Worm (Caenorhabditis elegans) whole organism, L4 larva: Measurements from ENCODE around the gene F26F4.6.
"Not testable (repeated sequence)": the region's sequence is repeated elsewhere in the genome, so short reads cannot be mapped to it uniquely, and the experiment has no call there.

Source experiments
- T26A8.4 ChIP-seq: fragments of 200-800 bp; sonication (Bioruptor generic); IDR thresholded peaks from 2 replicates; pipeline ENCODE4 v1.3.6; 2022; ENCODE audit warnings: missing genetic modification characterization, missing compliant biosample characterization
- Y48G9A.11 ChIP-seq: fragments of 200-800 bp; sonication (Bioruptor generic); IDR thresholded peaks from 2 replicates; pipeline ENCODE4 v1.3.6; 2022; ENCODE audit warnings: missing genetic modification reagents, missing genetic modification characterization, missing compliant biosample characterization
- ceh-82 ChIP-seq: sonication (generic microtip); optimal IDR thresholded peaks from 2 replicates; lab custom pipeline; 2017; ENCODE audit warnings: missing biosample characterization, missing genetic modification characterization
- ces-1 ChIP-seq: fragments of 150-350 bp; sonication (generic microtip); optimal IDR thresholded peaks from 4 replicates; lab custom pipeline; 2014; ENCODE audit warnings: missing biosample characterization, missing genetic modification reagents, missing genetic modification characterization
- ctbp-1 ChIP-seq: fragments of 200-800 bp; sonication (Bioruptor generic); IDR thresholded peaks from 2 replicates; pipeline ENCODE4 v1.3.6; 2022; ENCODE audit warnings: missing genetic modification reagents, missing genetic modification characterization, missing compliant biosample characterization
- daf-12 ChIP-seq: fragments of 150-350 bp; optimal IDR thresholded peaks from 2 replicates; lab custom pipeline; 2014; ENCODE audit warnings: missing biosample characterization, missing genetic modification reagents, missing genetic modification characterization
- daf-16 ChIP-seq, 3 experiments: sonication (generic microtip); optimal IDR thresholded peaks; 2 replicates each; lab custom pipeline; 2016 to 2017; ENCODE audit warnings: missing genetic modification characterization in 3 of 3, missing genetic modification reagents in 3 of 3, mild to moderate bottlenecking in 2 of 3, missing compliant biosample characterization in 2 of 3, missing biosample characterization in 1 of 3, moderate library complexity in 1 of 3
- dmd-6 ChIP-seq: fragments of 200-800 bp; sonication (Bioruptor generic); IDR thresholded peaks from 2 replicates; pipeline ENCODE4 v1.3.6; 2022; ENCODE audit warnings: missing genetic modification reagents, missing genetic modification characterization, missing compliant biosample characterization
- dpl-1 ChIP-seq: fragments of 150-350 bp; optimal IDR thresholded peaks from 2 replicates; lab custom pipeline; 2014; ENCODE audit warnings: missing biosample characterization, missing genetic modification reagents, missing genetic modification characterization
- dve-1 ChIP-seq: sonication (generic microtip); optimal IDR thresholded peaks from 2 replicates; lab custom pipeline; 2017; ENCODE audit warnings: antibody characterized with exemption, mild to moderate bottlenecking, missing genetic modification characterization, missing compliant biosample characterization; ENCODE audit not compliant: insufficient read depth
- egl-27 ChIP-seq: sonication (generic microtip); optimal IDR thresholded peaks from 3 replicates; lab custom pipeline; 2017; ENCODE audit warnings: missing biosample characterization, missing genetic modification reagents, missing genetic modification characterization
- hif-1 ChIP-seq, 2 experiments: sonication (generic microtip); optimal IDR thresholded peaks; 2 replicates each; lab custom pipeline; 2016 to 2017; ENCODE audit warnings: missing compliant biosample characterization in 2 of 2, missing genetic modification characterization in 2 of 2, missing genetic modification reagents in 2 of 2, missing genotype in 2 of 2, mild to moderate bottlenecking in 1 of 2
- hlh-11 ChIP-seq: fragments of 200-800 bp; sonication (Bioruptor generic); optimal IDR thresholded peaks from 2 replicates; lab custom pipeline; 2018; ENCODE audit warnings: mild to moderate bottlenecking, missing genetic modification characterization, missing compliant biosample characterization
- hlh-30 ChIP-seq: sonication (generic microtip); optimal IDR thresholded peaks from 2 replicates; lab custom pipeline; 2017; ENCODE audit warnings: antibody characterized with exemption, mild to moderate bottlenecking, missing genetic modification characterization, missing compliant biosample characterization; ENCODE audit not compliant: insufficient read depth
- lin-1 ChIP-seq: fragments of 200-800 bp; sonication (Bioruptor generic); IDR thresholded peaks from 2 replicates; pipeline ENCODE4 v1.3.6; 2022; ENCODE audit warnings: missing genetic modification reagents, missing genetic modification characterization, missing compliant biosample characterization
- lin-15B ChIP-seq: fragments of 150-350 bp; sonication (generic microtip); optimal IDR thresholded peaks from 3 replicates; lab custom pipeline; 2014; ENCODE audit warnings: missing biosample characterization, missing genetic modification characterization
- lin-38 ChIP-seq: fragments of 200-800 bp; sonication (Bioruptor generic); IDR thresholded peaks from 2 replicates; pipeline ENCODE4 v1.3.6; 2022; ENCODE audit warnings: missing genetic modification reagents, missing genetic modification characterization, missing compliant biosample characterization
- lsy-2 ChIP-seq, 2 experiments: fragments of 150-350 bp in 1 of 2; sonication (generic microtip) in 1 of 2; optimal IDR thresholded peaks; 2 replicates each; lab custom pipeline; 2014 to 2017; ENCODE audit warnings: missing biosample characterization in 2 of 2, missing genetic modification characterization in 2 of 2
- mdt-29 ChIP-seq: fragments of 200-800 bp; sonication (Bioruptor generic); IDR thresholded peaks from 2 replicates; pipeline ENCODE4 v1.3.6; 2022; ENCODE audit warnings: missing genetic modification reagents, missing genetic modification characterization, missing compliant biosample characterization
- mep-1 ChIP-seq: fragments of 150-350 bp; sonication (generic microtip); optimal IDR thresholded peaks from 3 replicates; lab custom pipeline; 2014; ENCODE audit warnings: missing biosample characterization, missing genetic modification characterization
- mes-2 ChIP-seq: sonication (generic microtip); optimal IDR thresholded peaks from 2 replicates; lab custom pipeline; 2016; ENCODE audit warnings: missing genotype, mild to moderate bottlenecking, missing genetic modification characterization, missing compliant biosample characterization; ENCODE audit not compliant: poor library complexity, severe bottlenecking
- nhr-102 ChIP-seq: sonication (generic microtip); optimal IDR thresholded peaks from 2 replicates; lab custom pipeline; 2016; ENCODE audit warnings: mild to moderate bottlenecking, missing genetic modification characterization, moderate library complexity, missing compliant biosample characterization
- nhr-11 ChIP-seq: fragments of 150-350 bp; optimal IDR thresholded peaks from 2 replicates; lab custom pipeline; 2014; ENCODE audit warnings: missing biosample characterization, missing genetic modification characterization
- nhr-41 ChIP-seq: fragments of 200-800 bp; sonication (Bioruptor generic); IDR thresholded peaks from 2 replicates; pipeline ENCODE4 v1.3.6; 2022; ENCODE audit warnings: missing genetic modification reagents, missing genetic modification characterization, missing compliant biosample characterization
- nhr-48 ChIP-seq: sonication (generic microtip); optimal IDR thresholded peaks from 2 replicates; lab custom pipeline; 2016; ENCODE audit warnings: mild to moderate bottlenecking, missing genetic modification characterization, missing compliant biosample characterization
- nhr-6 ChIP-seq: fragments of 150-350 bp; optimal IDR thresholded peaks from 2 replicates; lab custom pipeline; 2014; ENCODE audit warnings: missing biosample characterization, missing genetic modification characterization
- nhr-77 ChIP-seq: fragments of 150-350 bp; optimal IDR thresholded peaks from 2 replicates; lab custom pipeline; 2014; ENCODE audit warnings: missing biosample characterization, missing genetic modification characterization
- pha-4 ChIP-seq, 2 experiments: fragments of 150-350 bp in 1 of 2; fragments of 200-800 bp in 1 of 2; sonication (Bioruptor generic) in 1 of 2; IDR thresholded peaks in 1 of 2; optimal IDR thresholded peaks in 1 of 2; 2 replicates each; pipeline versions ENCODE4 v1.3.6 to Lab custom; 2014 to 2022; ENCODE audit warnings: missing genetic modification characterization in 2 of 2, missing genetic modification reagents in 2 of 2, missing biosample characterization in 1 of 2, missing compliant biosample characterization in 1 of 2
- pqm-1 ChIP-seq: sonication (generic microtip); optimal IDR thresholded peaks from 2 replicates; lab custom pipeline; 2017; ENCODE audit warnings: missing biosample characterization, missing genetic modification characterization
- rbr-2 ChIP-seq: sonication (generic microtip); optimal IDR thresholded peaks from 2 replicates; lab custom pipeline; 2016; ENCODE audit warnings: missing genotype, missing genetic modification characterization, missing compliant biosample characterization
- saeg-2 ChIP-seq: fragments of 200-800 bp; sonication (Bioruptor generic); IDR thresholded peaks from 2 replicates; pipeline ENCODE4 v1.3.6; 2022; ENCODE audit warnings: missing genetic modification reagents, missing genetic modification characterization, missing compliant biosample characterization
- spr-1 ChIP-seq: sonication (generic microtip); optimal IDR thresholded peaks from 2 replicates; lab custom pipeline; 2016; ENCODE audit warnings: mild to moderate bottlenecking, missing genetic modification characterization, missing compliant biosample characterization
- tra-1 ChIP-seq: fragments of 200-800 bp; sonication (Bioruptor generic); IDR thresholded peaks from 2 replicates; pipeline ENCODE4 v1.3.6; 2022; ENCODE audit warnings: missing genetic modification reagents, missing genetic modification characterization, missing compliant biosample characterization
- unc-62 ChIP-seq, 3 experiments: fragments of 150-350 bp in 1 of 3; sonication (generic microtip); optimal IDR thresholded peaks in 2 of 3; peaks in 1 of 3; 1 replicate in 1 of 3; 2 replicates in 2 of 3; lab custom pipeline; 2014 to 2017; ENCODE audit warnings: missing biosample characterization in 3 of 3, missing genetic modification characterization in 3 of 3, missing genetic modification reagents in 3 of 3, missing genotype in 1 of 3

F26F4.6 gene

DNA sequence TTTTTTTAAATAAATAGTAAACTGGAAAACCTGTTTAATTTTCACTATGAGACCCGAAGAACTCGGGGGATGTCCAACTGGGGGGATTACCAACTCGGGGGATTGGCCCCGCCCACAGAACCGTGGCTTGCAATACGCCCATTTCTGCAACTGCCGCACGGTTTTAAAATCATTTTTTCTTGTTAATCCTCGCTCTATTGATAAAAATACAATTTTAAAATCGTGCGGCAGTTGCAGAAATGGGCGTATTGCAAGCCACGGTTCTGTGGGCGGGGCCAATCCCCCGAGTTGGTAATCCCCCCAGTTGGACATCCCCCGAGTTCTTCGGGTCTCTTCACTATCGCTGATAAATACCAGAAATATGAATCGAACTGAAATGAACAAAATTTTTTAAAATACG, 28.6 kb upstream of the F26F4.6 start, which contains the start of gene mmab-1 (continued):
- TF ChIP-seq hlh-11 (tag; lab: Kevin White, UChicago) (peak; percentile 36), ces-1 (peak; percentile 27), mdt-29 (GFP tag; lab: Robert Waterston, UW) (peak; percentile 41; the same call in 1 of the 2 replicates), Y48G9A.11 (GFP tag; lab: Robert Waterston, UW) (peak; percentile 49; the same call in 1 of the 2 replicates), dpl-1 (GFP tag; lab: Kevin White, UChicago) (peak; percentile 34), lin-38 (GFP tag; lab: Robert Waterston, UW) (peak; percentile 87), pha-4 (GFP tag; IDR thresholded peaks at IDR 0.05; lab: Robert Waterston, UW) (peak; percentile 21; the same call in 1 of the 2 replicates), T26A8.4 (GFP tag; lab: Robert Waterston, UW) (peak; percentile 38), ctbp-1 (GFP tag; lab: Robert Waterston, UW) (peak; percentile 85)
- TF ChIP-seq pha-4 (tag; optimal IDR thresholded peaks at IDR 0.05; lab: Kevin White, UChicago): not testable (repeated sequence)

DNA sequence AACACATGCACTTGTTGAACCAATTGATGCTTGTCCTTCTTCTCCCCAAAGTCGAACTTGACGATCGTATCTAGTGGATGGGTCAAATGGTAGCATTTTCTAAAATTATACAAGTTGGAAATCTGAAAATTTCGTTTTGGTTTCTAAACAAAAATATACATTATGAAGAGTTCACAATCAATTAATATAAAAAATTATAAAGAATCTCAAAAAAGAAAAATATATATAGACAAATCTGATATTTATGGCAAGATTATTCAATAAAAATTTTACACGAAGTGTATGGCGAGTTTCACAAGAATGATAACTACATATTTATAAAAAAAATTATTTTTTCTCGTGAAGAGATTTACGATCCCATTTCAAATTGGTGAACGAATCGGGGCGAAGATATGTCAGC, 26.8 kb upstream of the F26F4.6 start, which contains the start of gene ula-1:
ula-1 (minus strand) TSS at position 101 of the 400 bp plus-strand sequence.
- TF ChIP-seq nhr-11 (no peak), nhr-48 (tag; lab: Kevin White, UChicago) (no peak), ceh-82 (tag; lab: Kevin White, UChicago) (no peak), lin-1 (no peak), spr-1 (tag; lab: Kevin White, UChicago) (no peak), nhr-102 (tag; lab: Kevin White, UChicago) (no peak), nhr-77 (tag; lab: Kevin White, UChicago) (no peak), Y48G9A.11 (GFP tag; lab: Robert Waterston, UW) (no peak), tra-1 (GFP tag; lab: Robert Waterston, UW) (no peak)
- TF ChIP-seq, all 104 proteins: peak for 0

DNA sequence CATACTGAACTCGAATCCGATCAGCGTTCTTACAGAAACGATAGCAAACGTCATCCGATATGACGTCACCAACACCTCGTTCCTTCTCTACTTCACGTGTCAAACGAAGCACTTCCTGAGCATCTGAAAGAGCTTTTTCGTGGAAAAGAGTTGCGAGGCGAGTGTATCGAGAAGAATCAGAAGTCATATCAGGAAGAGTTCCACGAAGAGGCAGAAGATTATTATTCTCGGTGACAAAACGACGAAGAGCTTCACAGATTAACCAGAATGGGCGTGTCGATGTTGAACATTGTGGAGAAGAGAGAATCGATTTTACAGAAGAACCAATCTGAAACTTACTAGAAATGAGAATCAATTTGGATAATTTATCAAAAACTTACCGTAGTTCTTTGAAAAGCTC, 25.5 kb upstream of the F26F4.6 start:
- TF ChIP-seq unc-62 (GFP tag; optimal IDR thresholded peaks at IDR 0.05 in 1 of 2; lab: Kevin White, UChicago) (peak in 1 of 2 experiments; percentile 95), unc-62 (tag; optimal IDR thresholded peaks at IDR 0.05; lab: Kevin White, UChicago) (no peak), tra-1 (GFP tag; lab: Robert Waterston, UW) (no peak)
- TF ChIP-seq, all 104 proteins: peak for 1

DNA sequence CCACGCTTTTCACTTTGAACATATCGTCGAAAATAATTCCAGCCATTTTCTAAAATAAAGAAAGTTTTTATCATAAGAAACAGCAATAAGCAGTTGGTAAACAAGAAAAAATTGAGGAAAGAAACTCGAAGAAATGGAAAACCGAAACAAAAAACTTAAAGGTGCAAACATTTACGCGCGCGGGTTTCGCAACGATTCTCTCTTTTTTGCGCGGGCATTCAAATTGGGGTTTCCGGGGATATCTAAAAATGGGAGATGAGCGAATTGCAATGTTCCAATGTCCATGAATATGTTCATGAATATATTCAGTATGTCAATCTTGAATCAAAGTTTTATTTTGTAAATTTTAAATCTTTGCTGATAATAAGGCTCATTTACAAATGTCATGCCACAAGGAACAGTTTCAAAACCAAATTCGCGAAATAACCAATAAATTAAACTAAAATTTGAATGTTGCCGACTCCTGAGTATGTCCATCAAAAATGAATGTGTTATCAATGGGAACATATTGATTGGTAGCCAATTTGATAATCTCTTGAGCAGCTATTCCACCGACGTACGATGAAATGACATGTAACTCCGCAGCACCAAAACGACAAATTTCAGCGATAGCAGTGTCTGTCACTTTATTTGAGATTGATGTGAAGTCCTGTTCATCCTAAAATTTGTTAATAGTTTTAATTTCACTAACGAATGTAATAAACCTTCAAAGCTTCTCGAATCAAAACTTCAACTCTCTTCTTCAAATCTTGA, 24.7 kb upstream of the F26F4.6 start, which contains the start of gene rpb-8:
rpb-8 (minus strand) TSS at position 49 of the 753 bp plus-strand sequence.
- TF ChIP-seq dmd-6 (0 out of 2 replicates have a peak, but pooled peaks have one; percentile 34), rbr-2 (tag; lab: Kevin White, UChicago) (peak; percentile 16), nhr-6 (tag; lab: Kevin White, UChicago) (peak; percentile 14), nhr-41 (GFP tag; lab: Robert Waterston, UW) (no peak), pqm-1 (no peak), mep-1 (tag; lab: Kevin White, UChicago) (peak; percentile 34), daf-16 (GFP tag; optimal IDR thresholded peaks at IDR 0.05; lab: Kevin White, UChicago) (no peak), daf-16 (tag; optimal IDR thresholded peaks at IDR 0.05; lab: Kevin White, UChicago) (peak; percentile 44), daf-12 (tag; lab: Kevin White, UChicago) (no peak), lin-38 (GFP tag; lab: Robert Waterston, UW) (0 out of 2 replicates have a peak, but pooled peaks have one; percentile 22), egl-27 (no peak), hlh-30 (tag; lab: Kevin White, UChicago) (peak; percentile 23), lin-15B (no peak), hif-1 (tag; optimal IDR thresholded peaks at IDR 0.05; lab: Kevin White, UChicago) (peak in 1 of 2 experiments; percentile 28), dve-1 (tag; lab: Kevin White, UChicago) (peak; percentile 9), lsy-2 (tag; optimal IDR thresholded peaks at IDR 0.05; lab: Kevin White, UChicago) (peak in 1 of 2 experiments; percentile 76), saeg-2 (GFP tag; lab: Robert Waterston, UW) (no peak), mes-2 (tag; lab: Kevin White, UChicago) (peak; percentile 76), Y48G9A.11 (GFP tag; lab: Robert Waterston, UW) (no peak), dpl-1 (GFP tag; lab: Kevin White, UChicago) (peak; percentile 90)
